Worm (Caenorhabditis elegans) whole organism, young adult: ENCODE data around the gene F32D8.3.

ENCODE experiments used
- Y67H2A.10 ChIP-seq: fragments of 200-800 bp; sonication (Bioruptor generic); conservative IDR thresholded peaks from 2 replicates; pipeline ENCODE4 v1.3.6; 2022; ENCODE audit warnings: missing genetic modification reagents, missing genetic modification characterization, missing compliant biosample characterization
- nfya-1 ChIP-seq: sonication (generic microtip); optimal IDR thresholded peaks from 2 replicates; lab custom pipeline; 2017; ENCODE audit warnings: antibody characterized with exemption, missing compliant biosample characterization, missing genetic modification characterization, borderline replicate concordance; ENCODE audit not compliant: insufficient read depth
- ztf-3 ChIP-seq: fragments of 200-800 bp; sonication (Bioruptor generic); optimal IDR thresholded peaks from 2 replicates; lab custom pipeline; 2018; ENCODE audit warnings: mild to moderate bottlenecking, missing genetic modification characterization, missing compliant biosample characterization

- TF ChIP-seq Y67H2A.10 (GFP tag; lab: Robert Waterston, UW) = no peak
- TF ChIP-seq ztf-3 (GFP tag; lab: Kevin White, UChicago) = no peak
- no peak for TF ChIP-seq nfya-1 (tag; lab: Kevin White, UChicago)
Measured at ce11 chrV:10889774-10890173, 3.1 kb downstream of the F32D8.3 start.
